Fruit fly (Drosophila melanogaster) Kc167 (cell line): ENCODE results near the gene CG17027.

Experiments
- insv ChIP-seq: fragments of >200 bp; optimal IDR thresholded peaks from 3 replicates; lab custom pipeline; 2018; ENCODE audit warnings: missing external identifiers
- psq ChIP-seq: fragments of >200 bp; optimal IDR thresholded peaks from 2 replicates; lab custom pipeline; 2017; ENCODE audit warnings: missing external identifiers
- ttk ChIP-seq: sonication (Bioruptor generic); optimal IDR thresholded peaks from 2 replicates; lab custom pipeline; 2017; ENCODE audit warnings: missing external identifiers

- TF ChIP-seq insv (lab: Kevin White, UChicago) (no peak), psq (lab: Kevin White, UChicago) (no peak), ttk (lab: Kevin White, UChicago) (no peak)
Observed at dm6 chr3L:15968686-15969085, 11.2 kb upstream of the CG17027 start.
